ENCODE assay signal across 2 fruit fly cellular contexts in genomic region chrX:17742592-17743364, dm6.
TF ChIP-seq lines count a peak whose summit lies in the region.

No protein-coding gene starts in this region.

TF ChIP-seq in whole organism, embryonic, 481 proteins besides CTCF, POLR2A, EP300 and RAD21 (continued from another document and continues in another):
- TF ChIP-seq tna (GFP tag; IDR thresholded peaks at IDR 0.05; lab: Robert Waterston, UW; ENCODE audit: partially characterized antibody): no peak
- TF ChIP-seq eve (GFP tag; optimal IDR thresholded peaks at IDR 0.05; lab: Kevin White, UChicago): no peak
- TF ChIP-seq CG7372 (GFP tag; IDR thresholded peaks at IDR 0.05; lab: Robert Waterston, UW): no peak
- TF ChIP-seq Gsc (GFP tag; IDR thresholded peaks at IDR 0.05; lab: Robert Waterston, UW): no peak
- TF ChIP-seq NC2β (GFP tag; optimal IDR thresholded peaks at IDR 0.05; lab: Kevin White, UChicago): no peak
- TF ChIP-seq lab (GFP tag; optimal IDR thresholded peaks at IDR 0.05; lab: Kevin White, UChicago): peak; percentile 23
- no peak for TF ChIP-seq Nf-YA (GFP tag; IDR thresholded peaks at IDR 0.05; lab: Robert Waterston, UW)
- TF ChIP-seq ap (GFP tag; IDR thresholded peaks at IDR 0.05; lab: Robert Waterston, UW): no peak
- TF ChIP-seq Asciz (GFP tag; optimal IDR thresholded peaks at IDR 0.05; lab: Kevin White, UChicago): peak; percentile 56
- no peak for TF ChIP-seq vfl (GFP tag; optimal IDR thresholded peaks at IDR 0.05; lab: Kevin White, UChicago)
- no peak for TF ChIP-seq Awh (GFP tag; IDR thresholded peaks at IDR 0.05; lab: Robert Waterston, UW)
- TF ChIP-seq CG17802 (tag; optimal IDR thresholded peaks at IDR 0.05; lab: Kevin White, UChicago): peak; percentile 19
- peak; percentile 23 for TF ChIP-seq D19A (tag; optimal IDR thresholded peaks at IDR 0.05; lab: Kevin White, UChicago)
- no peak for TF ChIP-seq HmgD (GFP tag; optimal IDR thresholded peaks at IDR 0.05; lab: Kevin White, UChicago)
- TF ChIP-seq CG12219 (GFP tag; optimal IDR thresholded peaks at IDR 0.05; lab: Kevin White, UChicago): peak; percentile 42
- no peak for TF ChIP-seq Stat92E (GFP tag; optimal IDR thresholded peaks at IDR 0.05; lab: Kevin White, UChicago)
- TF ChIP-seq sisA (GFP tag; IDR thresholded peaks at IDR 0.05; lab: Robert Waterston, UW): peak; percentile 15; the same call in 1 of the 2 replicates
- TF ChIP-seq CG4820 (GFP tag; optimal IDR thresholded peaks at IDR 0.05; lab: Kevin White, UChicago): peak; percentile 35
- TF ChIP-seq caup (GFP tag; optimal IDR thresholded peaks at IDR 0.05; lab: Kevin White, UChicago; ENCODE audit: severe bottlenecking): peak; percentile 17
- peak; percentile 19 for TF ChIP-seq repo (GFP tag; optimal IDR thresholded peaks at IDR 0.05; lab: Kevin White, UChicago)
- TF ChIP-seq B-H2 (GFP tag; optimal IDR thresholded peaks at IDR 0.05; lab: Kevin White, UChicago): no peak
- TF ChIP-seq CG9817 (tag; optimal IDR thresholded peaks at IDR 0.05; lab: Kevin White, UChicago): no peak
- no peak for TF ChIP-seq sima (GFP tag; optimal IDR thresholded peaks at IDR 0.05; lab: Kevin White, UChicago)
- TF ChIP-seq Eip74EF (GFP tag; optimal IDR thresholded peaks at IDR 0.05; lab: Kevin White, UChicago): peak in 1 of 2 experiments; percentile 17
- TF ChIP-seq CG12104 (GFP tag; optimal IDR thresholded peaks at IDR 0.05; lab: Kevin White, UChicago): peak; percentile 20
- TF ChIP-seq CG6683 (GFP tag; optimal IDR thresholded peaks at IDR 0.05; lab: Kevin White, UChicago): no peak
- no peak for TF ChIP-seq CG17568 (GFP tag; optimal IDR thresholded peaks at IDR 0.05; lab: Kevin White, UChicago)
- TF ChIP-seq Sox102F (GFP tag; optimal IDR thresholded peaks at IDR 0.05; lab: Kevin White, UChicago): peak; percentile 52
- no peak for TF ChIP-seq z (GFP tag; IDR thresholded peaks at IDR 0.05; lab: Robert Waterston, UW)
- TF ChIP-seq gcm2 (GFP tag; optimal IDR thresholded peaks at IDR 0.05; lab: Kevin White, UChicago): no peak
- TF ChIP-seq Usf (GFP tag; optimal IDR thresholded peaks at IDR 0.05; lab: Kevin White, UChicago): no peak
- TF ChIP-seq crc (GFP tag; optimal IDR thresholded peaks at IDR 0.05; lab: Kevin White, UChicago): peak; percentile 16
- no peak for TF ChIP-seq gt (GFP tag; IDR thresholded peaks at IDR 0.05; lab: Robert Waterston, UW)
- peak; percentile 19 for TF ChIP-seq CG17385 (GFP tag; optimal IDR thresholded peaks at IDR 0.05; lab: Kevin White, UChicago)
- TF ChIP-seq ewg (GFP tag; optimal IDR thresholded peaks at IDR 0.05; lab: Kevin White, UChicago): peak; percentile 9
- peak; percentile 49 for TF ChIP-seq Sox100B (GFP tag; optimal IDR thresholded peaks at IDR 0.05; lab: Kevin White, UChicago)
- no peak for TF ChIP-seq CG3726 (GFP tag; IDR thresholded peaks at IDR 0.05; lab: Robert Waterston, UW)
- TF ChIP-seq CG13296 (GFP tag; optimal IDR thresholded peaks at IDR 0.05; lab: Kevin White, UChicago): no peak
- peak; percentile 37 for TF ChIP-seq CG15269 (tag; optimal IDR thresholded peaks at IDR 0.05; lab: Kevin White, UChicago)
- TF ChIP-seq CG1024 (GFP tag; IDR thresholded peaks at IDR 0.05; lab: Robert Waterston, UW): no peak
- TF ChIP-seq fd102C (GFP tag; optimal IDR thresholded peaks at IDR 0.05; lab: Kevin White, UChicago): no peak
- TF ChIP-seq unpg (GFP tag; optimal IDR thresholded peaks at IDR 0.05; lab: Kevin White, UChicago): peak; percentile 41
- TF ChIP-seq sens-2 (GFP tag; IDR thresholded peaks at IDR 0.05; lab: Robert Waterston, UW): no peak
- TF ChIP-seq CG17912 (GFP tag; optimal IDR thresholded peaks at IDR 0.05; lab: Kevin White, UChicago): no peak
- peak; percentile 67 for TF ChIP-seq dmrt99B (tag; optimal IDR thresholded peaks at IDR 0.05; lab: Kevin White, UChicago)
- TF ChIP-seq CG12236 (GFP tag; optimal IDR thresholded peaks at IDR 0.05; lab: Kevin White, UChicago): no peak
- TF ChIP-seq CG16863 (GFP tag; optimal IDR thresholded peaks at IDR 0.05; lab: Kevin White, UChicago): peak; percentile 26
- peak; percentile 9 for TF ChIP-seq CG9797 (GFP tag; optimal IDR thresholded peaks at IDR 0.05; lab: Kevin White, UChicago)
- TF ChIP-seq usp (GFP tag; optimal IDR thresholded peaks at IDR 0.05; lab: Kevin White, UChicago): no peak
- peak; percentile 22 for TF ChIP-seq run (tag; optimal IDR thresholded peaks at IDR 0.05; lab: Kevin White, UChicago)
- no peak for TF ChIP-seq Dbx (GFP tag; IDR thresholded peaks at IDR 0.05; lab: Robert Waterston, UW)
- peak; percentile 38 for TF ChIP-seq CG12659 (GFP tag; optimal IDR thresholded peaks at IDR 0.05; lab: Kevin White, UChicago)
- no peak for TF ChIP-seq CG32767 (GFP tag; IDR thresholded peaks at IDR 0.05; lab: Robert Waterston, UW)
- no peak for TF ChIP-seq CkIIα-i1 (GFP tag; IDR thresholded peaks at IDR 0.05; lab: Robert Waterston, UW)
- TF ChIP-seq az2 (GFP tag; optimal IDR thresholded peaks at IDR 0.05; lab: Kevin White, UChicago): peak; percentile 43
- TF ChIP-seq Hr51 (GFP tag; optimal IDR thresholded peaks at IDR 0.05; lab: Kevin White, UChicago): peak in 1 of 2 experiments; percentile 61
- TF ChIP-seq CG17186 (GFP tag; optimal IDR thresholded peaks at IDR 0.05; lab: Kevin White, UChicago): no peak
- TF ChIP-seq fd64A (GFP tag; optimal IDR thresholded peaks at IDR 0.05; lab: Kevin White, UChicago): no peak
- no peak for TF ChIP-seq psq (GFP tag; optimal IDR thresholded peaks at IDR 0.05; lab: Kevin White, UChicago)
- TF ChIP-seq CG3163 (GFP tag; optimal IDR thresholded peaks at IDR 0.05; lab: Kevin White, UChicago): no peak
- TF ChIP-seq grau (tag; optimal IDR thresholded peaks at IDR 0.05; lab: Kevin White, UChicago): peak; percentile 53
- no peak for TF ChIP-seq H15 (GFP tag; IDR thresholded peaks at IDR 0.05; lab: Robert Waterston, UW)
- no peak for TF ChIP-seq Bdp1 (GFP tag; optimal IDR thresholded peaks at IDR 0.05; lab: Kevin White, UChicago)
- no peak for TF ChIP-seq CG8765 (GFP tag; IDR thresholded peaks at IDR 0.05; lab: Robert Waterston, UW)
- TF ChIP-seq ci (GFP tag; IDR thresholded peaks at IDR 0.05; lab: Robert Waterston, UW): no peak
- no peak for TF ChIP-seq ftz-f1 (GFP tag; optimal IDR thresholded peaks at IDR 0.05; lab: Kevin White, UChicago)
- peak; percentile 53 for TF ChIP-seq CG12391 (tag; optimal IDR thresholded peaks at IDR 0.05; lab: Kevin White, UChicago)
- TF ChIP-seq CG4707 (GFP tag; optimal IDR thresholded peaks at IDR 0.05; lab: Kevin White, UChicago): peak; percentile 53
- TF ChIP-seq trem (tag; optimal IDR thresholded peaks at IDR 0.05; lab: Kevin White, UChicago): peak; percentile 21

TF ChIP-seq in whole organism, prepupa, 60 proteins besides CTCF, POLR2A, EP300 and RAD21 (continued from another document):
- TF ChIP-seq CG6163 (GFP tag; IDR thresholded peaks at IDR 0.05; lab: Robert Waterston, UW) (peak; percentile 71), salr (GFP tag; optimal IDR thresholded peaks at IDR 0.05; lab: Kevin White, UChicago) (peak in 1 of 2 experiments; percentile 83), CG9139 (GFP tag; optimal IDR thresholded peaks at IDR 0.05; lab: Kevin White, UChicago) (peak; percentile 50), CG15336 (GFP tag; IDR thresholded peaks at IDR 0.05; lab: Robert Waterston, UW) (peak; percentile 75), CG31627 (GFP tag; optimal IDR thresholded peaks at IDR 0.05; lab: Kevin White, UChicago) (peak; percentile 52), Eip75B (GFP tag; optimal IDR thresholded peaks at IDR 0.05; lab: Kevin White, UChicago) (peak; percentile 79), Met (GFP tag; optimal IDR thresholded peaks at IDR 0.05; lab: Kevin White, UChicago) (peak; percentile 77)
TF ChIP-seq in whole organism, prepupa: peak in this region for 57.
